Fruit fly (Drosophila melanogaster) Kc167 (cell line): Measurements from ENCODE around the gene Cyp313b1.

Experiments used
- Myc ChIP-seq: fragments of >200 bp; optimal IDR thresholded peaks from 2 replicates; lab custom pipeline; 2017; ENCODE audit warnings: missing external identifiers
- Sin3A ChIP-seq: fragments of >200 bp; optimal IDR thresholded peaks from 2 replicates; lab custom pipeline; 2018; ENCODE audit warnings: missing external identifiers
- h ChIP-seq: fragments of >200 bp; optimal IDR thresholded peaks from 3 replicates; lab custom pipeline; 2018; ENCODE audit warnings: missing external identifiers
- insv ChIP-seq: fragments of >200 bp; optimal IDR thresholded peaks from 3 replicates; lab custom pipeline; 2018; ENCODE audit warnings: missing external identifiers
- psq ChIP-seq: fragments of >200 bp; optimal IDR thresholded peaks from 2 replicates; lab custom pipeline; 2017; ENCODE audit warnings: missing external identifiers
- ttk ChIP-seq: sonication (Bioruptor generic); optimal IDR thresholded peaks from 2 replicates; lab custom pipeline; 2017; ENCODE audit warnings: missing external identifiers

Gene Cyp313b1

dm6 chr3R:8670529-8671491 is 25.4 kb upstream of the Cyp313b1 start, which contains the start of gene p:
TSS of gene p (minus strand) at chr3R:8670684.
- TF ChIP-seq psq (lab: Kevin White, UChicago) (no peak), Myc (lab: Kevin White, UChicago) (no peak), Sin3A (lab: Kevin White, UChicago) (no peak), h (lab: Kevin White, UChicago) (no peak), ttk (lab: Kevin White, UChicago) (no peak), insv (lab: Kevin White, UChicago) (no peak)

- TF ChIP-seq Sin3A (lab: Kevin White, UChicago): no peak
- no peak for TF ChIP-seq psq (lab: Kevin White, UChicago)
- no peak for TF ChIP-seq ttk (lab: Kevin White, UChicago)
- no peak for TF ChIP-seq h (lab: Kevin White, UChicago)
- TF ChIP-seq insv (lab: Kevin White, UChicago): no peak
- TF ChIP-seq Myc (lab: Kevin White, UChicago): no peak
Measured at dm6 chr3R:8669900-8670528, 24.6 kb upstream of the Cyp313b1 start.

dm6 chr3R:8669029-8669707 is 23.7 kb upstream of the Cyp313b1 start:
- no peak for TF ChIP-seq ttk (lab: Kevin White, UChicago)

- no peak for TF ChIP-seq ttk (lab: Kevin White, UChicago)
- no peak for TF ChIP-seq psq (lab: Kevin White, UChicago)
- no peak for TF ChIP-seq Sin3A (lab: Kevin White, UChicago)
- TF ChIP-seq Myc (lab: Kevin White, UChicago): no peak
- TF ChIP-seq insv (lab: Kevin White, UChicago): no peak
- TF ChIP-seq h (lab: Kevin White, UChicago): no peak
Measured at dm6 chr3R:8668024-8668856, 22.8 kb upstream of the Cyp313b1 start.

- TF ChIP-seq h (lab: Kevin White, UChicago) (no peak), Myc (lab: Kevin White, UChicago) (no peak), insv (lab: Kevin White, UChicago) (no peak), psq (lab: Kevin White, UChicago) (no peak), Sin3A (lab: Kevin White, UChicago) (no peak), ttk (lab: Kevin White, UChicago) (no peak)
Measured at dm6 chr3R:8667568-8667967, 22.1 kb upstream of the Cyp313b1 start, which contains the start of gene CG8036. TSS of gene CG8036 (plus strand) at chr3R:8667868.

- no peak for TF ChIP-seq ttk (lab: Kevin White, UChicago)
- no peak for TF ChIP-seq Sin3A (lab: Kevin White, UChicago)
Measured at dm6 chr3R:8664699-8665340, 19.4 kb upstream of the Cyp313b1 start.

dm6 chr3R:8663668-8664283 is 18.3 kb upstream of the Cyp313b1 start, which contains the start of gene CG8032:
TSS of gene CG8032 (plus strand) at chr3R:8664115.
- TF ChIP-seq h (lab: Kevin White, UChicago) (no peak), ttk (lab: Kevin White, UChicago) (no peak), Sin3A (lab: Kevin White, UChicago) (no peak), psq (lab: Kevin White, UChicago) (no peak), Myc (lab: Kevin White, UChicago) (no peak), insv (lab: Kevin White, UChicago) (no peak)

- TF ChIP-seq insv (lab: Kevin White, UChicago) (no peak), Myc (lab: Kevin White, UChicago) (no peak), psq (lab: Kevin White, UChicago) (no peak)
Measured at dm6 chr3R:8660661-8661060, 15.2 kb upstream of the Cyp313b1 start, which contains the start of gene bel. TSS of gene bel (minus strand) at chr3R:8660761.

- TF ChIP-seq ttk (lab: Kevin White, UChicago) (no peak), Sin3A (lab: Kevin White, UChicago) (no peak), Myc (lab: Kevin White, UChicago) (no peak), psq (lab: Kevin White, UChicago) (no peak), insv (lab: Kevin White, UChicago) (no peak), h (lab: Kevin White, UChicago) (no peak)
Measured at dm6 chr3R:8659907-8660660, 14.6 kb upstream of the Cyp313b1 start.
